Fruit fly (Drosophila melanogaster) whole organism, wandering third instar larva: Measurements from ENCODE around the gene Oseg4.

Experiments
- Mio ChIP-seq: sonication (Bioruptor generic); optimal IDR thresholded peaks from 2 replicates; lab custom pipeline; 2016; ENCODE audit warnings: missing biosample characterization, missing genetic modification characterization
- br ChIP-seq: fragments of 200-800 bp; sonication (Bioruptor generic); optimal IDR thresholded peaks from 2 replicates; lab custom pipeline; 2016; ENCODE audit warnings: missing biosample characterization, missing genetic modification characterization
- dmrt93B ChIP-seq: fragments of 200-800 bp; sonication (Bioruptor generic); optimal IDR thresholded peaks from 2 replicates; lab custom pipeline; 2018; ENCODE audit warnings: missing biosample characterization, mild to moderate bottlenecking, missing genetic modification characterization
- ey ChIP-seq: fragments of 200-800 bp; sonication (Bioruptor generic); optimal IDR thresholded peaks from 2 replicates; lab custom pipeline; 2016; ENCODE audit warnings: missing biosample characterization, missing genetic modification characterization
- fru ChIP-seq: fragments of 200-800 bp; sonication (Bioruptor generic); optimal IDR thresholded peaks from 3 replicates; lab custom pipeline; 2016; ENCODE audit warnings: missing biosample characterization, mild to moderate bottlenecking, missing genetic modification characterization
- h ChIP-seq: fragments of 200-800 bp; sonication (Bioruptor generic); optimal IDR thresholded peaks from 3 replicates; lab custom pipeline; 2016; ENCODE audit warnings: missing biosample characterization, mild to moderate bottlenecking, missing genetic modification characterization
- jim ChIP-seq: fragments of 175-275, 200-325 bp; sonication (Bioruptor generic); optimal IDR thresholded peaks from 2 replicates; lab custom pipeline; 2016; ENCODE audit warnings: missing biosample characterization, mild to moderate bottlenecking, missing genetic modification characterization
- lola ChIP-seq: fragments of >200 bp; optimal IDR thresholded peaks from 2 replicates; lab custom pipeline; 2017; ENCODE audit warnings: missing biosample characterization, missing genetic modification characterization
- pan ChIP-seq: fragments of >200 bp; optimal IDR thresholded peaks from 2 replicates; lab custom pipeline; 2017
- woc ChIP-seq: sonication (Bioruptor generic); optimal IDR thresholded peaks from 2 replicates; lab custom pipeline; 2016; ENCODE audit warnings: missing biosample characterization, mild to moderate bottlenecking, missing genetic modification characterization

DNA sequence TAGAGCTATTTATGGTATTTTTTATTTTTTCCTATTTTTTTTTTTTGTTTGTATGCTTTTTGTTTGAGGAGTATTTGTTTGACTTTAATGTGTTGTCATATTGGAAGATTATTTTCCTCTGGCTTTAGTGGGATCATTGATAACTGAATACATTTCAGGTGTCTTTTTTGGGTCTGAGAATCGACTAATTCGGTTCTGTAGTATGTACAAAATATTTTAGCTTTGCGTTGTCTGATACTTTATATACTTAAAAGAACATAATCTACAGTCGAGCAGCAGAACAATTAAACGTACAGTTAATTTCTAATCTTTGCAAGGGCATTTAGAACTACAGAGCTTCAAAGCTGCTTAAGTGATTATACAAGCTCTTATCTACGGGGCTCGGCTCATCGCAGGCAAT, 12.5 kb downstream of the Oseg4 start, which contains the start of gene CG18171:
- no peak for TF ChIP-seq fru (GFP tag; lab: Kevin White, UChicago)
- TF ChIP-seq woc: no peak
- no peak for TF ChIP-seq pan (lab: Kevin White, UChicago)
- TF ChIP-seq jim: no peak
- no peak for TF ChIP-seq Mio (GFP tag; lab: Kevin White, UChicago)
- no peak for TF ChIP-seq h (GFP tag; lab: Kevin White, UChicago)
- TF ChIP-seq br (GFP tag; lab: Kevin White, UChicago): no peak
- TF ChIP-seq ey (GFP tag; lab: Kevin White, UChicago): no peak
- TF ChIP-seq dmrt93B (GFP tag; lab: Kevin White, UChicago): no peak
- TF ChIP-seq lola: no peak
